Worm (Caenorhabditis elegans): ENCODE results near the gene gldi-4.

Gene gldi-4

ce11 chrIV:7023858-7024257 is 6.4 kb downstream of the gldi-4 start, which contains the start of gene adah-1:
adah-1 (plus strand) TSS chrIV:7024211.
- TF ChIP-seq fos-1 (tag; optimal IDR thresholded peaks at IDR 0.05) (no peak), mml-1 (tag; optimal IDR thresholded peaks at IDR 0.05) (peak; percentile 15)

- TF ChIP-seq pqm-1 (tag; optimal IDR thresholded peaks at IDR 0.05) (peak; percentile 39), elt-2 (tag; optimal IDR thresholded peaks at IDR 0.05) (peak; percentile 49), elt-1 (tag; optimal IDR thresholded peaks at IDR 0.05) (no peak), pha-4 (tag; optimal IDR thresholded peaks at IDR 0.05) (no peak), mdl-1 (tag; optimal IDR thresholded peaks at IDR 0.05) (no peak), fkh-10 (GFP tag; optimal IDR thresholded peaks at IDR 0.05) (no peak), lin-39 (tag; optimal IDR thresholded peaks at IDR 0.05) (no peak), lsy-12 (tag; optimal IDR thresholded peaks at IDR 0.05) (no peak), ceh-82 (tag; optimal IDR thresholded peaks at IDR 0.05) (no peak)
Measured at ce11 chrIV:7024829-7025228, 7.4 kb downstream of the gldi-4 start.

ce11 chrIV:7025835-7026234 is 8.4 kb downstream of the gldi-4 start:
- TF ChIP-seq elt-2 (tag; optimal IDR thresholded peaks at IDR 0.05) = peak; percentile 90
- peak; percentile 8 for TF ChIP-seq pha-4 (tag; optimal IDR thresholded peaks at IDR 0.05)
- TF ChIP-seq ZK546.5 (tag; optimal IDR thresholded peaks at IDR 0.05) = no peak
- peak; percentile 67 for TF ChIP-seq pqm-1 (tag; optimal IDR thresholded peaks at IDR 0.05)

DNA sequence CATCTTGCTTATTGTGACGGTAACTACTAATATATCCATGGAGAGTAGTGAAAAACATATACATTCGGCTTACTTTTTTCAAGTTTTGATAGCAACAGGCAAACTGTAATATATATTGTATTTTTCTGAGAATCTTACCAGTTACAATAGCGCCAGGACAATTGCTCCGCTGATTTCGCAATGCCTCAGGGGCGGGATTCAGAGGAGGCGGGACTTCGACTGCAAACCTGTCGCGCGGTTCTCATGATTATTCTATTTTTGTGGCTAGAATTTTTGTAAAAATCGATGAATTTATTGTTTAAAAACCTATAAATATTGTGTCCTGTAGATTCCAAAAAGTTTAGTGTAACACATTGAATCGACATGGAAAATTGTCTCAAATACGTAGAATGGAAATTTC is 13.6 kb downstream of the gldi-4 start:
- no peak for TF ChIP-seq ceh-28 (tag; optimal IDR thresholded peaks at IDR 0.05)
- TF ChIP-seq aly-2 (tag; optimal IDR thresholded peaks at IDR 0.05) = no peak
- TF ChIP-seq fkh-10 (GFP tag; optimal IDR thresholded peaks at IDR 0.05) = peak; percentile 58

ce11 chrIV:7032459-7032858 is 15.0 kb downstream of the gldi-4 start, which contains the start of gene C06G3.8:
C06G3.8 (minus strand) TSS chrIV:7032559.
- no peak for TF ChIP-seq nhr-28 (tag; optimal IDR thresholded peaks at IDR 0.05)
- TF ChIP-seq lin-39 (tag; optimal IDR thresholded peaks at IDR 0.05) = no peak
- no peak for TF ChIP-seq egl-5 (tag; optimal IDR thresholded peaks at IDR 0.05)
- no peak for TF ChIP-seq eor-1 (tag; optimal IDR thresholded peaks at IDR 0.05)

DNA sequence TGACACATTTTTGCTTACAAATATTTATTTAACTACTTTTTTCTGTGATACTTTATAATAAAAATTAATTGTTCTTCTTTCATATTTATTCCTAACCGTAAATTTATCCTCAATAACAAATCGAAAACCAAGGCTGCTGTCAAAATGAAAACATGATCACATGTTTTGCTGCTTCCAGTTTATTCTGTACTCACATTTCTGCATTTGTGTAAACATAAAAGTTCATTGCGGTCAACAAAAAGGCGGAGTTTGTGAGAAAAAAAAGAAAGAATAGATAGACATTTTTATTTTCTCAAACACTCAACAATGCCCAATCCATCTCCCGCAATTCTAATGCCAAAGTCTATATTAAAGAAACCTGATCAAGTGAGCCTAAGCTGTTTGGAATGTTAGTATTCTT is 18.4 kb downstream of the gldi-4 start, which contains the start of gene C06G3.3:
C06G3.3 (plus strand) TSS at position 301 of the 400 bp plus-strand sequence.
- no peak for TF ChIP-seq ceh-9 (tag; optimal IDR thresholded peaks at IDR 0.05)
- TF ChIP-seq pha-4 (tag; optimal IDR thresholded peaks at IDR 0.05) = peak; percentile 58

DNA sequence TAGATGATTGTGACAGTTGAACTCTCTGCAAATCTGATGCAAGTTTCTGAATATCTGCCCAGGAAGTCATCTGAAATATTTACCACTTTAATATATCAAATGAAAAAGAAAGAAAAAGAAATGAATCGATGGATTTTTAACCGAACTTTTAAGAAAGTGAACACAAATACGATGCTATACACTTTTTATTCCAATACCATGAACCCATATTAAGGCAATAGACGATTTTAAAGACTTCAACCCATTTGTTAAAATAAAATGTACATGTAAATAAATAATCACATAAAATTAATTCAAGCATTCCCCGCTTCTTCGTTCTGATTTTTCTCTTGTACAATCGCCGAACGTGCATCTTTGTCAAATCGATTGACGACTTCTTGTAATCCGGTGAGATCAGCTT is 19.4 kb downstream of the gldi-4 start, which contains the start of gene ufl-1:
ufl-1 (minus strand) TSS at position 70 of the 400 bp plus-strand sequence.
- TF ChIP-seq pqm-1 (tag; optimal IDR thresholded peaks at IDR 0.05) (no peak), skn-1 (tag; optimal IDR thresholded peaks at IDR 0.05) (no peak), nhr-237 (tag; optimal IDR thresholded peaks at IDR 0.05) (no peak), nhr-23 (tag; optimal IDR thresholded peaks at IDR 0.05) (no peak), fos-1 (tag; optimal IDR thresholded peaks at IDR 0.05) (no peak), ceh-16 (tag; optimal IDR thresholded peaks at IDR 0.05) (no peak), nhr-43 (tag; optimal IDR thresholded peaks at IDR 0.05; ENCODE audit: poor library complexity, severe bottlenecking) (no peak), nhr-76 (tag; optimal IDR thresholded peaks at IDR 0.05) (no peak), nhr-77 (tag; optimal IDR thresholded peaks at IDR 0.05) (no peak), unc-62 (GFP tag; optimal IDR thresholded peaks at IDR 0.05) (no peak), elt-1 (tag; optimal IDR thresholded peaks at IDR 0.05) (no peak), zag-1 (tag; optimal IDR thresholded peaks at IDR 0.05) (no peak), egl-5 (tag; optimal IDR thresholded peaks at IDR 0.05) (no peak), lsy-12 (tag; optimal IDR thresholded peaks at IDR 0.05) (no peak), ceh-9 (tag; optimal IDR thresholded peaks at IDR 0.05) (no peak)
